Worm (Caenorhabditis elegans) whole organism, L3 larva: ENCODE measurements around the gene pgph-1.

Source experiments
- daf-12 ChIP-seq: fragments of 150-350 bp; optimal IDR thresholded peaks from 2 replicates; lab custom pipeline; 2014; ENCODE audit warnings: missing biosample characterization, missing genetic modification reagents, missing genetic modification characterization
- elt-3 ChIP-seq, 3 experiments: fragments of 150-350 bp in 1 of 3; sonication (generic microtip) in 2 of 3; optimal IDR thresholded peaks; 2 replicates in 2 of 3; 4 replicates in 1 of 3; lab custom pipeline; 2014 to 2017; ENCODE audit warnings: missing biosample characterization in 3 of 3, missing genetic modification characterization in 3 of 3
- mdl-1 ChIP-seq: fragments of 150-350 bp; optimal IDR thresholded peaks from 2 replicates; lab custom pipeline; 2014; ENCODE audit warnings: missing biosample characterization, missing genetic modification characterization
- pqm-1 ChIP-seq: fragments of 150-350 bp; optimal IDR thresholded peaks from 2 replicates; lab custom pipeline; 2017; ENCODE audit warnings: missing biosample characterization, missing genetic modification characterization, inconsistent platforms

ce11 chrV:5739438-5739837 lies 13.9 kb downstream of the pgph-1 start:
- TF ChIP-seq pqm-1: no peak
- no peak for TF ChIP-seq mdl-1 (tag; lab: Kevin White, UChicago)
- TF ChIP-seq elt-3 (tag; optimal IDR thresholded peaks at IDR 0.05; lab: Kevin White, UChicago): no peak
- TF ChIP-seq daf-12: no peak
